Worm (Caenorhabditis elegans): ENCODE results near the gene fut-3.

The fut-3 gene

ce11 chrII:5659675-5660074 lies at the start of gene fut-3:
TSS of gene fut-3 (minus strand) at chrII:5659775.
- TF ChIP-seq ceh-13 (GFP tag; optimal IDR thresholded peaks at IDR 0.05) (no peak), aly-1 (tag; optimal IDR thresholded peaks at IDR 0.05) (no peak), hnd-1 (tag; optimal IDR thresholded peaks at IDR 0.05) (no peak), ets-7 (tag; optimal IDR thresholded peaks at IDR 0.05) (no peak), sea-1 (GFP tag; conservative IDR thresholded peaks at IDR 0.05) (no peak), hmbx-1 (tag; optimal IDR thresholded peaks at IDR 0.05) (no peak), scrt-1 (GFP tag; IDR thresholded peaks at IDR 0.05) (no peak), flt-1 (GFP tag; IDR thresholded peaks at IDR 0.05) (no peak), pes-1 (GFP tag; IDR thresholded peaks at IDR 0.05) (no peak), F13C5.2 (tag; optimal IDR thresholded peaks at IDR 0.05) (no peak), hmg-4 (GFP tag; optimal IDR thresholded peaks at IDR 0.05) (no peak), ceh-36 (tag; optimal IDR thresholded peaks at IDR 0.05) (no peak)

- TF ChIP-seq flt-1 (GFP tag; IDR thresholded peaks at IDR 0.05) (no peak), tbx-37 (GFP tag; conservative IDR thresholded peaks at IDR 0.05) (no peak), ama-1 (optimal IDR thresholded peaks at IDR 0.05) (no peak), F13C5.2 (tag; optimal IDR thresholded peaks at IDR 0.05) (no peak), hmbx-1 (tag; optimal IDR thresholded peaks at IDR 0.05) (no peak), hmg-4 (GFP tag; optimal IDR thresholded peaks at IDR 0.05) (no peak), tbx-11 (GFP tag; IDR thresholded peaks at IDR 0.05) (no peak), aly-1 (tag; optimal IDR thresholded peaks at IDR 0.05) (no peak), sea-1 (GFP tag; conservative IDR thresholded peaks at IDR 0.05) (no peak), ets-7 (tag; optimal IDR thresholded peaks at IDR 0.05) (no peak), ceh-36 (tag; optimal IDR thresholded peaks at IDR 0.05) (no peak), scrt-1 (GFP tag; IDR thresholded peaks at IDR 0.05) (no peak), B0310.2 (tag; optimal IDR thresholded peaks at IDR 0.05) (no peak)
These were observed 48.6 kb upstream of the fut-3 start for ce11 chrII:5708154-5708553.

- TF ChIP-seq aly-1 (tag; optimal IDR thresholded peaks at IDR 0.05): no peak
- TF ChIP-seq ceh-36 (tag; optimal IDR thresholded peaks at IDR 0.05): no peak
These were observed 48.0 kb upstream of the fut-3 start, which contains the start of gene osta-2 for ce11 chrII:5707532-5707931. TSS of gene osta-2 (plus strand) at chrII:5707691.

DNA sequence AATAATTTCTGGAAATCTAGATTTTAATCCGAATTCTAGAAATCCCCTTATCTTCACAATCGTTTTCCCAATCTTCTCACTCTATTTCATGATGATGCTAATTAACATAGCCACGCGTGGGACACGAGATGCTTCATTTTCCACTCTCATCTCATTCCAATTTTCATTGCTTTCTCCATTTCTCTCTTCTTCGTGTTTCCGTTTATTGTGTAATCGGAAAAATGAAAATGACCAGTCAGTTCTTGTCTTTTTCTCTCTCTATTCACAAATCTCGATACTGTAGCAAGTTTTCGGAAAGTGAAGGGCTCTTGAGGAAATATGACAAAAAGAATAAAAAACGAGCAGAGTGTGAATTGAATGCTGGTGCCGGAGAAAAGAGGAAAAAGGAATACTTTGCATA lies 44.9 kb upstream of the fut-3 start:
- TF ChIP-seq aly-1 (tag; optimal IDR thresholded peaks at IDR 0.05) (no peak), ama-1 (optimal IDR thresholded peaks at IDR 0.05) (no peak), ceh-13 (GFP tag; optimal IDR thresholded peaks at IDR 0.05) (no peak), hmg-4 (GFP tag; optimal IDR thresholded peaks at IDR 0.05) (no peak), tbx-37 (GFP tag; conservative IDR thresholded peaks at IDR 0.05) (no peak), tra-4 (tag; optimal IDR thresholded peaks at IDR 0.05) (no peak), sea-1 (GFP tag; conservative IDR thresholded peaks at IDR 0.05) (no peak), pes-1 (GFP tag; IDR thresholded peaks at IDR 0.05) (no peak), ceh-36 (tag; optimal IDR thresholded peaks at IDR 0.05) (no peak), F13C5.2 (tag; optimal IDR thresholded peaks at IDR 0.05) (no peak), tbx-11 (GFP tag; IDR thresholded peaks at IDR 0.05) (no peak), ets-7 (tag; optimal IDR thresholded peaks at IDR 0.05) (no peak)

DNA sequence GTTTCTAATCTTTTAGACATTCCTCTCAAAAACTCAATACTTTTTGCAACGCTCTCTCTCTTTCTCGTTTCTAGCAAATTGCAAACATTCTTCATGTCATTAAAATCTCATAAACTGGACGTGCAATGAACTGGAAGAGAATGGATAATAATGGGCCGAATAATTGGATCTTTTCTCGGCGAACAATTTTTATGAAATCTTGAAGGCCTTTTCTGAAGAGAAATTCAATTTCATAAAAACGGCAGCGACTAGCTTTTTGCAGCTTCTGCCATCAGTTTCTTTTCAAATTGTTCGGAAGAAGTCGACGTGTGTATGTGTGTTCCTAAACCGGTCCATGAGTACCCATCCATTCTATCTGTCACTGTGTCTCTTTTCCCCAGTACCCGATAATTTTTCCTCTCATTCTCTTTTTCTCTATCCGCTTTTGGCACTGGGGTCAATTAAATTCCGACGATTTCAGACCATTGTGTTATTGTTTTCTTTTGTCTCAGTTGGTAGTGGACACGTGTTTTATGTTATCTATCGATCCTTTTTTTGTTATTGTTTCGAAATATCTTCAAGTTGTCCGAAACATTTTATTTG lies 43.1 kb upstream of the fut-3 start:
- TF ChIP-seq pes-1 (GFP tag; IDR thresholded peaks at IDR 0.05) (no peak), tbx-11 (GFP tag; IDR thresholded peaks at IDR 0.05) (no peak), sea-1 (GFP tag; conservative IDR thresholded peaks at IDR 0.05) (no peak), ceh-36 (tag; optimal IDR thresholded peaks at IDR 0.05) (no peak), hnd-1 (tag; optimal IDR thresholded peaks at IDR 0.05) (no peak), B0310.2 (tag; optimal IDR thresholded peaks at IDR 0.05) (no peak), scrt-1 (GFP tag; IDR thresholded peaks at IDR 0.05) (no peak), flt-1 (GFP tag; IDR thresholded peaks at IDR 0.05) (no peak)

- TF ChIP-seq sea-1 (GFP tag; conservative IDR thresholded peaks at IDR 0.05) (no peak), tbx-11 (GFP tag; IDR thresholded peaks at IDR 0.05) (no peak), pes-1 (GFP tag; IDR thresholded peaks at IDR 0.05) (no peak), ama-1 (optimal IDR thresholded peaks at IDR 0.05) (peak; percentile 70), scrt-1 (GFP tag; IDR thresholded peaks at IDR 0.05) (no peak)
These were observed 41.9 kb upstream of the fut-3 start for ce11 chrII:5701485-5701884.

DNA sequence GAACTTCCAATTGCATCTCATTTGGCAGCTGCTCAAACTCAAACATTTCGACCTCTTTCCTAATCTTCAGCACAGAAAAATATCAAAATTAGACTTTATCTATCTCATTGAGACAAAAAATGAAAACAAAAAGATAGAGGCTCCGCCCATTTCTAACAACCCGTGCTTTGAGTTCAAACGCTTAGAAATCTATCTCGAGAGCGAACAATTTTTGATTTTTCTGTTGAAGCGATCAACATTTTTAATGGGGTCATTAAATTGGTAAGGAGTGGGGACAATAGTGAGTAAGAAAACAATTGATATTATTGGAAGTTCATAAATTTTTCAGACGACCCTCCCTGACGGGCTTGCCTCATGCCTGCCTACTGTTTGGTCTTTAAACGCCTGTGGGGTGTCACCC lies 39.3 kb upstream of the fut-3 start, which contains the start of the genes C25H3.10 and C25H3.1:
C25H3.10 (minus strand) TSS at position 101 of the 400 bp plus-strand sequence.
C25H3.1 (plus strand) TSS at position 203 of the 400 bp plus-strand sequence.
- no peak for TF ChIP-seq tra-4 (tag; optimal IDR thresholded peaks at IDR 0.05)

DNA sequence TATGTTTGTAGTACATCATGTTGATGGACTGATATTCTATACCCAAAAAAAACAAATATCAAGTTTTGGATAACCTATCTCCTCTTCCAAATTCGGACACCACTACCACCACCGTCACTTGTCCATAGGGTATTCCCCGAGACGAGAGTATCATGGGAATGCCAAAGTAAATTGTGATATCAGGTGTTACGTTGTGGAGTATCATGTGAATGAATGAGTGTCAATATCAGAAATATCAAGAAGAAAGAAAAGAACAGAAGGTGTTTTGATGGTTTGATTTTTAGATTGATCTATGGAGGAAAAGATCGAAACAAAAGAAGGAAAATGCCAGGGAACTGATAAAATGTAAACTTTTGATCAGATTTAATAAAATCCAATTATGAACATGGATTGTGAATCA lies 38.7 kb upstream of the fut-3 start:
- TF ChIP-seq scrt-1 (GFP tag; IDR thresholded peaks at IDR 0.05) (no peak), ceh-36 (tag; optimal IDR thresholded peaks at IDR 0.05) (no peak), tbx-37 (GFP tag; conservative IDR thresholded peaks at IDR 0.05) (no peak), B0310.2 (tag; optimal IDR thresholded peaks at IDR 0.05) (no peak), flt-1 (GFP tag; IDR thresholded peaks at IDR 0.05) (no peak), aly-1 (tag; optimal IDR thresholded peaks at IDR 0.05) (no peak), ama-1 (optimal IDR thresholded peaks at IDR 0.05) (no peak), hnd-1 (tag; optimal IDR thresholded peaks at IDR 0.05) (no peak), pes-1 (GFP tag; IDR thresholded peaks at IDR 0.05) (no peak), F13C5.2 (tag; optimal IDR thresholded peaks at IDR 0.05) (no peak)

DNA sequence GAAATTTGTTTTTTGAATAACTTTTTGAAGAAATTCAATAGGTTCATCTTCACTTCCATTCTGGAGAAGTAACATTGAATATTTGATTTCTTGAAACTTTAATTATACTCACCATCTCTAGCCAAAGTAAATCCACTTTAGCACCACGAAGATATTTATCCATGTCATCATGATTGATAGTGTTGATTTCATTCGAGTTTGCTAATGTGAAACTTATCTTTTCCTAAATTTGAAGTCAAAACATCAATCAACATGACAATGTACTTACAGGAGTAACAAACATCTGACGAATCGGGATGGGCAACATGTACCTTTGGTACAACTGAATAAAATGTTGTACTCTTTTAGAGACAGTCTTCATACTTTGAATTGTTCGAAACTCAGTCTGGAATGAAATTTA lies 37.8 kb upstream of the fut-3 start:
- TF ChIP-seq B0310.2 (tag; optimal IDR thresholded peaks at IDR 0.05): no peak
- no peak for TF ChIP-seq tra-4 (tag; optimal IDR thresholded peaks at IDR 0.05)
- no peak for TF ChIP-seq aly-1 (tag; optimal IDR thresholded peaks at IDR 0.05)
- TF ChIP-seq tbx-11 (GFP tag; IDR thresholded peaks at IDR 0.05): no peak
- TF ChIP-seq ets-7 (tag; optimal IDR thresholded peaks at IDR 0.05): no peak
- no peak for TF ChIP-seq ceh-36 (tag; optimal IDR thresholded peaks at IDR 0.05)
- TF ChIP-seq tbx-37 (GFP tag; conservative IDR thresholded peaks at IDR 0.05): no peak
- TF ChIP-seq flt-1 (GFP tag; IDR thresholded peaks at IDR 0.05): no peak
- TF ChIP-seq hmbx-1 (tag; optimal IDR thresholded peaks at IDR 0.05): no peak
- no peak for TF ChIP-seq hnd-1 (tag; optimal IDR thresholded peaks at IDR 0.05)
- no peak for TF ChIP-seq ceh-13 (GFP tag; optimal IDR thresholded peaks at IDR 0.05)
- no peak for TF ChIP-seq F13C5.2 (tag; optimal IDR thresholded peaks at IDR 0.05)
- TF ChIP-seq pes-1 (GFP tag; IDR thresholded peaks at IDR 0.05): no peak
- no peak for TF ChIP-seq ama-1 (optimal IDR thresholded peaks at IDR 0.05)
